Fruit fly (Drosophila melanogaster) S2 (cell line): ENCODE data around the gene Gr68a.

ENCODE experiments used
- CG8478 ChIP-seq: fragments of >200 bp; optimal IDR thresholded peaks from 2 replicates; lab custom pipeline; 2018
- CTCF ChIP-seq, 2 experiments: fragments of >200 bp; optimal IDR thresholded peaks; 2 replicates each; lab custom pipeline; 2018

- TF ChIP-seq CG8478 (lab: Kevin White, UChicago) (no peak), CTCF (optimal IDR thresholded peaks at IDR 0.05; lab: Kevin White, UChicago) (no peak)
Observed at dm6 chr3L:11772057-11772456, 21.0 kb downstream of the Gr68a start, which contains the start of gene Muc68D.
